Fruit fly (Drosophila melanogaster) whole organism, wandering third instar larva: ENCODE data around the gene CG6465.

Experiments used
- Abd-B ChIP-seq: fragments of >200 bp; optimal IDR thresholded peaks from 2 replicates; lab custom pipeline; 2017; ENCODE audit warnings: missing biosample characterization, missing genetic modification characterization
- CG9705 ChIP-seq: fragments of 200-800 bp; sonication (Bioruptor generic); optimal IDR thresholded peaks from 2 replicates; lab custom pipeline; 2018; ENCODE audit warnings: missing biosample characterization, mild to moderate bottlenecking, missing genetic modification characterization
- CrebA ChIP-seq: fragments of 200-800 bp; sonication (Bioruptor generic); optimal IDR thresholded peaks from 2 replicates; lab custom pipeline; 2016; ENCODE audit warnings: missing biosample characterization, mild to moderate bottlenecking, missing genetic modification characterization, borderline replicate concordance
- Dfd ChIP-seq: fragments of >200 bp; optimal IDR thresholded peaks from 2 replicates; lab custom pipeline; 2017; ENCODE audit warnings: missing biosample characterization, missing genetic modification characterization
- Dif ChIP-seq: fragments of 200-275, 200-300 bp; sonication (Bioruptor generic); optimal IDR thresholded peaks from 2 replicates; lab custom pipeline; 2018; ENCODE audit warnings: missing biosample characterization, missing genetic modification characterization; ENCODE audit not compliant: partially characterized antibody
- GATAd ChIP-seq: sonication (Bioruptor generic); optimal IDR thresholded peaks from 2 replicates; lab custom pipeline; 2016; ENCODE audit warnings: missing biosample characterization, missing genetic modification characterization
- HLH106 ChIP-seq: fragments of 200-800 bp; optimal IDR thresholded peaks from 3 replicates; lab custom pipeline; 2019; ENCODE audit warnings: missing biosample characterization, mild to moderate bottlenecking, missing genetic modification characterization, moderate library complexity
- Hnf4 ChIP-seq: fragments of 200-800 bp; sonication (Bioruptor generic); optimal IDR thresholded peaks from 2 replicates; lab custom pipeline; 2016; ENCODE audit warnings: missing biosample characterization, mild to moderate bottlenecking, missing genetic modification characterization
- Hr78 ChIP-seq: fragments of >200 bp; optimal IDR thresholded peaks from 2 replicates; lab custom pipeline; 2017; ENCODE audit warnings: missing biosample characterization, missing genetic modification characterization
- Hr83 ChIP-seq: fragments of 200-300 bp; sonication (Bioruptor generic); optimal IDR thresholded peaks from 2 replicates; lab custom pipeline; 2016; ENCODE audit warnings: missing biosample characterization, mild to moderate bottlenecking, missing genetic modification characterization, moderate library complexity; ENCODE audit not compliant: poor library complexity, severe bottlenecking
- Mio ChIP-seq: sonication (Bioruptor generic); optimal IDR thresholded peaks from 2 replicates; lab custom pipeline; 2016; ENCODE audit warnings: missing biosample characterization, missing genetic modification characterization
- Myc ChIP-seq: fragments of >200 bp; optimal IDR thresholded peaks from 2 replicates; lab custom pipeline; 2017
- N ChIP-seq: fragments of >200 bp; optimal IDR thresholded peaks from 2 replicates; lab custom pipeline; 2018; ENCODE audit warnings: missing biosample characterization, missing external identifiers, missing genetic modification characterization
- OdsH ChIP-seq: fragments of 200-800 bp; sonication (Bioruptor generic); optimal IDR thresholded peaks from 2 replicates; lab custom pipeline; 2016; ENCODE audit warnings: missing biosample characterization, mild to moderate bottlenecking, missing genetic modification characterization
- Sp1 ChIP-seq: fragments of 200-800 bp; sonication (Bioruptor generic); optimal IDR thresholded peaks from 3 replicates; lab custom pipeline; 2019; ENCODE audit warnings: missing biosample characterization, mild to moderate bottlenecking, missing genetic modification characterization, moderate library complexity
- brk ChIP-seq: fragments of 200-800 bp; sonication (Bioruptor generic); optimal IDR thresholded peaks from 2 replicates; lab custom pipeline; 2016; ENCODE audit warnings: missing biosample characterization, mild to moderate bottlenecking, missing genetic modification characterization
- dl ChIP-seq, 2 experiments: fragments of 175-275, 200-275 bp in 1 of 2; fragments of 200-275 bp in 1 of 2; sonication (Bioruptor generic); optimal IDR thresholded peaks; lab custom pipeline; 2018; ENCODE audit warnings: mild to moderate bottlenecking in 2 of 2, missing biosample characterization in 2 of 2, missing genetic modification characterization in 2 of 2, moderate library complexity in 2 of 2; ENCODE audit not compliant: partially characterized antibody in 2 of 2, insufficient read depth in 1 of 2
- dmrt93B ChIP-seq: fragments of 200-800 bp; sonication (Bioruptor generic); optimal IDR thresholded peaks from 2 replicates; lab custom pipeline; 2018; ENCODE audit warnings: missing biosample characterization, mild to moderate bottlenecking, missing genetic modification characterization
- dsf ChIP-seq: sonication (Bioruptor generic); optimal IDR thresholded peaks from 2 replicates; lab custom pipeline; 2016; ENCODE audit warnings: missing biosample characterization, missing genetic modification characterization, borderline replicate concordance
- ey ChIP-seq: fragments of 200-800 bp; sonication (Bioruptor generic); optimal IDR thresholded peaks from 2 replicates; lab custom pipeline; 2016; ENCODE audit warnings: missing biosample characterization, missing genetic modification characterization
- fru ChIP-seq: fragments of 200-800 bp; sonication (Bioruptor generic); optimal IDR thresholded peaks from 3 replicates; lab custom pipeline; 2016; ENCODE audit warnings: missing biosample characterization, mild to moderate bottlenecking, missing genetic modification characterization
- h ChIP-seq: fragments of 200-800 bp; sonication (Bioruptor generic); optimal IDR thresholded peaks from 3 replicates; lab custom pipeline; 2016; ENCODE audit warnings: missing biosample characterization, mild to moderate bottlenecking, missing genetic modification characterization
- jim ChIP-seq: fragments of 175-275, 200-325 bp; sonication (Bioruptor generic); optimal IDR thresholded peaks from 2 replicates; lab custom pipeline; 2016; ENCODE audit warnings: missing biosample characterization, mild to moderate bottlenecking, missing genetic modification characterization
- lola ChIP-seq: fragments of >200 bp; optimal IDR thresholded peaks from 2 replicates; lab custom pipeline; 2017; ENCODE audit warnings: missing biosample characterization, missing genetic modification characterization
- pan ChIP-seq: fragments of >200 bp; optimal IDR thresholded peaks from 2 replicates; lab custom pipeline; 2017
- psq ChIP-seq: fragments of 200-800 bp; sonication (Bioruptor generic); optimal IDR thresholded peaks from 3 replicates; lab custom pipeline; 2017; ENCODE audit warnings: missing biosample characterization, mild to moderate bottlenecking, missing genetic modification characterization, moderate library complexity
- rgr ChIP-seq: fragments of 200-800 bp; sonication (Bioruptor generic); optimal IDR thresholded peaks from 3 replicates; lab custom pipeline; 2016; ENCODE audit warnings: missing biosample characterization, mild to moderate bottlenecking, missing genetic modification characterization
- sage ChIP-seq: fragments of 200-800 bp; sonication (Bioruptor generic); optimal IDR thresholded peaks from 2 replicates; lab custom pipeline; 2016; ENCODE audit warnings: missing biosample characterization, mild to moderate bottlenecking, missing genetic modification characterization
- tai ChIP-seq: sonication (Bioruptor generic); optimal IDR thresholded peaks from 2 replicates; lab custom pipeline; 2016; ENCODE audit warnings: missing biosample characterization, missing genetic modification characterization
- usp ChIP-seq: fragments of >200 bp; optimal IDR thresholded peaks from 2 replicates; lab custom pipeline; 2017; ENCODE audit warnings: missing biosample characterization, missing genetic modification characterization
- woc ChIP-seq: sonication (Bioruptor generic); optimal IDR thresholded peaks from 2 replicates; lab custom pipeline; 2016; ENCODE audit warnings: missing biosample characterization, mild to moderate bottlenecking, missing genetic modification characterization

Gene CG6465

dm6 chr3R:10677245-10677902 lies at the start of gene CG6465:
TSS of gene CG6465 (minus strand) at chr3R:10677251.
- TF ChIP-seq tai = peak; percentile 27
- TF ChIP-seq CG9705 (GFP tag; lab: Kevin White, UChicago) = no peak
- TF ChIP-seq Mio = no peak
- TF ChIP-seq N = peak; percentile 44
- peak; percentile 76 for TF ChIP-seq Myc (lab: Kevin White, UChicago)

DNA sequence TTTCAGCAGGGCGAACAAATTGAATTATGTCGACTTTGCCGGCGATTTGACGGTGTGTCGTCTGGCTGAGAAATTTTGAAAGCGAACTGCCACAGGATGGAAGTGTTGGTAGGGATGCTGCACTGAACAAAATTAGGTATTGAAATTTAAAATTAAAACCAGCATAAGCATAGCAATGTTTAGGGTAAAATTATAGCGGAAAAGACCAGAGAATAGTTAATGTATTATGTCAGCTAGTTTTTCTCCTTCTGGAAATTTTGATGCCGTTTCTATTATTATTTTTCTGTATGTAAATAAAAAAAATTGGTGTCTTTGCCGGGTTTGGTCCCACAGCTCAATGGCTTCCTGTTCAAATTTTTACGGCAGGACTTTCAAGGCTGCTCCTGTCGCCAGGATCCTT lies 49.7 kb upstream of the CG6465 start:
- TF ChIP-seq tai (no peak), Abd-B (no peak), Myc (lab: Kevin White, UChicago) (no peak), usp (no peak), Hr83 (GFP tag; lab: Kevin White, UChicago) (no peak), GATAd (no peak), dmrt93B (GFP tag; lab: Kevin White, UChicago) (no peak), fru (GFP tag; lab: Kevin White, UChicago) (no peak), woc (GFP tag; lab: Kevin White, UChicago) (no peak), Hr78 (no peak), h (GFP tag; lab: Kevin White, UChicago) (no peak), sage (GFP tag; lab: Kevin White, UChicago) (no peak)

dm6 chr3R:10714498-10714897 lies 37.4 kb upstream of the CG6465 start, which contains the start of gene CG4073:
TSS of gene CG4073 (plus strand) at chr3R:10714798.
- no peak for TF ChIP-seq HLH106
- no peak for TF ChIP-seq woc (GFP tag; lab: Kevin White, UChicago)
- TF ChIP-seq OdsH (GFP tag; lab: Kevin White, UChicago) = no peak
- TF ChIP-seq dl (GFP tag; optimal IDR thresholded peaks at IDR 0.05; lab: Kevin White, UChicago; ENCODE audit: insufficient read depth in 1 of 2, partially characterized antibody in 2 of 2) = no peak
- TF ChIP-seq Mio = no peak
- TF ChIP-seq pan = no peak
- TF ChIP-seq Dif = no peak
- no peak for TF ChIP-seq fru (GFP tag; lab: Kevin White, UChicago)
- no peak for TF ChIP-seq Hnf4
- TF ChIP-seq dmrt93B (GFP tag; lab: Kevin White, UChicago) = no peak
- no peak for TF ChIP-seq CG9705 (GFP tag; lab: Kevin White, UChicago)
- TF ChIP-seq Dfd = no peak
- no peak for TF ChIP-seq Hr83 (GFP tag; lab: Kevin White, UChicago)

- TF ChIP-seq tai (no peak), dsf (GFP tag; lab: Kevin White, UChicago) (no peak), brk (GFP tag; lab: Kevin White, UChicago) (no peak), jim (no peak), Dfd (no peak), lola (GFP tag; lab: Kevin White, UChicago) (no peak), Myc (lab: Kevin White, UChicago) (no peak)
- TF ChIP-seq, all 38 proteins: peak for 0
Observed at dm6 chr3R:10711148-10711547, 34.1 kb upstream of the CG6465 start, which contains the start of gene CG14689. TSS of gene CG14689 (minus strand) at chr3R:10711248.

DNA sequence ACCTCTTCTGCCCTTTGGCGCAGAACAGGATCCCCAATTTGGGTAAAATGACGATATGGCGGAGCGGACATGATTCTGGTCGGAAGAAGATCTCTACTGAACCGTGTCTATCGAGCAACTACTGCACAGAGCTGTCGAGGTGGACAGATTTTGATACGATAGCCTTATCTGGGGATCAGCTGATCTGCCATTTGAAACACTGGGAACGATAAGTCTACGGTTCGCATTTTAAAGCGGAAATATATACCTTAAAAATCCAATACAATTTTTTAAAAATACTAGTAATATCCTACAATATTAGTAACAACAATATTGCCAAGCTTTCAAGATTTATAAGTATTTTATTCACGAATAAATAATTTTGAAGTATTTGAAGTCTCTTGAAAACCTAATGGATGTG lies 32.2 kb upstream of the CG6465 start, which contains the start of gene CG31373:
Gene CG31373, minus strand, starts transcription at position 101 of the 400 bp plus-strand sequence.
- TF ChIP-seq jim = no peak
- no peak for TF ChIP-seq Sp1 (GFP tag; lab: Kevin White, UChicago)
- TF ChIP-seq N = no peak

- TF ChIP-seq Dif (no peak), Dfd (no peak), h (GFP tag; lab: Kevin White, UChicago) (no peak), Myc (lab: Kevin White, UChicago) (no peak), Abd-B (no peak), brk (GFP tag; lab: Kevin White, UChicago) (no peak), HLH106 (no peak), sage (GFP tag; lab: Kevin White, UChicago) (no peak), CG9705 (GFP tag; lab: Kevin White, UChicago) (no peak)
Observed at dm6 chr3R:10708169-10708568, 31.1 kb upstream of the CG6465 start, which contains the start of gene CG31278. TSS of gene CG31278 (minus strand) at chr3R:10708340.

- TF ChIP-seq CG9705 (GFP tag; lab: Kevin White, UChicago) (no peak), pan (no peak), Sp1 (GFP tag; lab: Kevin White, UChicago) (no peak), rgr (no peak), ey (GFP tag; lab: Kevin White, UChicago) (no peak), woc (GFP tag; lab: Kevin White, UChicago) (no peak), psq (GFP tag; lab: Kevin White, UChicago) (no peak), dsf (GFP tag; lab: Kevin White, UChicago) (no peak), OdsH (GFP tag; lab: Kevin White, UChicago) (no peak), sage (GFP tag; lab: Kevin White, UChicago) (no peak), HLH106 (no peak), CrebA (GFP tag; lab: Kevin White, UChicago) (no peak), Myc (lab: Kevin White, UChicago) (no peak), Abd-B (no peak)
- TF ChIP-seq, all 38 proteins: peak for 0
Observed at dm6 chr3R:10706763-10707162, 29.7 kb upstream of the CG6465 start, which contains the start of the genes CG31467 and CG14684. TSS of gene CG31467 (minus strand) at chr3R:10706863. TSS of gene CG14684 (plus strand) at chr3R:10706974.
